Worm (Caenorhabditis elegans): Measurements from ENCODE around the gene add-2.

add-2 gene

DNA sequence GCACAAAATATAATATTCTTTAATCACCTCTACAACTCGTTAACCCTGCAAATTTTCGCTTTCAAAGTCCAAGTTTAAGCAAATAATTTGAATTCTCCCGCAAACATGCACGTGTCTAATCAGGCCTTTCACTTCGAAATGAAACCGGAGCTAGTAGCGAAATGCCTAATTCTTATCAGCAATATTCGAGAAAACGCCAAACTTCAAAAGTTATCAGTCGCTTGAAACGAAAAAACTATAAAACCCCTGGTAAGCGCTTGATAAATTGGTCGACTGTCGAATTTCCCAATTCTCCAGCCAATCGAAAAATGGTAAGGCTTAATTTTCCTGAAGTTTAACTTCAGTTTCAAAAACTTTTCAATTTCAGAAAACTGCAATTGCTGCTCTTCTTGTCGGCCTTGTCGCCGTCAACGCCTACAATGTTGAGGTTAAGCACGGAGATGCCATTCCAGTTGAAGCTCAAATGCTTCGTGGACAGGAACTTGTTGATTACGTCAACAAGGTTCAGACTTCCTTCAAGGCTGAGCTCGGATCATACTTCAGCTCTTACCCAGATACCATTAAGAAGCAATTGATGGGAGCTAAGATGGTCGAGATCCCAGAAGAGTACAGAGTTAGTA is 10.2 kb downstream of the add-2 start, which contains the start of gene cpr-9:
cpr-9 (plus strand) TSS at position 188 of the 620 bp plus-strand sequence.
- TF ChIP-seq aly-1 (tag; optimal IDR thresholded peaks at IDR 0.05): no peak
- no peak for TF ChIP-seq ceh-36 (tag; optimal IDR thresholded peaks at IDR 0.05)
- no peak for TF ChIP-seq tbx-37 (GFP tag; conservative IDR thresholded peaks at IDR 0.05)
- TF ChIP-seq hnd-1 (tag; optimal IDR thresholded peaks at IDR 0.05): no peak
- TF ChIP-seq ets-7 (tag; optimal IDR thresholded peaks at IDR 0.05): no peak
- no peak for TF ChIP-seq scrt-1 (GFP tag; IDR thresholded peaks at IDR 0.05)
- no peak for TF ChIP-seq pes-1 (GFP tag; IDR thresholded peaks at IDR 0.05)
- TF ChIP-seq B0310.2 (tag; optimal IDR thresholded peaks at IDR 0.05): no peak
- TF ChIP-seq tbx-11 (GFP tag; IDR thresholded peaks at IDR 0.05): no peak
- TF ChIP-seq sea-1 (GFP tag; conservative IDR thresholded peaks at IDR 0.05): no peak

DNA sequence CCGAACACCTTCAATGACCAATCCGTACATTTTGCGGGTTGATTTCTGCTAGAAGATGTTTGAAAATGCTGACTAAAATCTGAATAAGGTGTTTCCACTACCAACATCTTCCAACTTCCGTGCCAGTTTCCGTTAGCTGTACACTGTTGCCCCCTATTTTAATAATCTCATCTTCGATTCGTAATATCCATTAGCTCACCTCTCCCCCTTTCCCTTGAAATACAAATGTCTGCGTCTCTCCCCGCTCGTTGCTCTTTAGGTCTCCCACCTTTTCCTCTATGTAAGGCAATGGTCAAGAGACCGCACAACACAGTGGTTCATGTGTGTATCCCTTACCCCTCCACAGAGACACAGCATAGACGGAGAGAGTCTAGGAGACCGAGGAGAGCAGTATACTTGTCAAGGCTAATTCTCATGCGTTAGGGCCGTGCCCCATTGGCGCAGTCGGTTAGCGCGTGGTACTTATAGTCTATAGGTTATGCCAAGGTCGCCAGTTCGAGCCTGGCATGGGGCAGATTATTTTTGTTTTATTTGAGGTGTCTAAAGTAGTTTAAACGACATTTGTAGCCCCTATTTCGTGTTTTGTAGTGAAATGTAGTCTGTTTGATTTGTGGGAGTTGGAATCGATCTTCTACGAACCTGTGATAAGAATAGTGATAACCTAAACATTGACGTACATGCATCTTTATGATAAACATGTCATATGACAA is 11.3 kb downstream of the add-2 start, which contains the start of gene gcy-33:
gcy-33 (minus strand) TSS at position 51 of the 710 bp plus-strand sequence.
- TF ChIP-seq B0310.2 (tag; optimal IDR thresholded peaks at IDR 0.05): peak; percentile 96
- TF ChIP-seq ama-1 (optimal IDR thresholded peaks at IDR 0.05): no peak
- peak; percentile 98 for TF ChIP-seq aly-1 (tag; optimal IDR thresholded peaks at IDR 0.05)
- TF ChIP-seq sea-1 (GFP tag; conservative IDR thresholded peaks at IDR 0.05): peak; percentile 93
- peak; percentile 98 for TF ChIP-seq tbx-37 (GFP tag; conservative IDR thresholded peaks at IDR 0.05)
- peak; percentile 98 for TF ChIP-seq flt-1 (GFP tag; IDR thresholded peaks at IDR 0.05)
- peak; percentile 97 for TF ChIP-seq F13C5.2 (tag; optimal IDR thresholded peaks at IDR 0.05)
- peak; percentile 98 for TF ChIP-seq scrt-1 (GFP tag; IDR thresholded peaks at IDR 0.05)
- TF ChIP-seq hnd-1 (tag; optimal IDR thresholded peaks at IDR 0.05): peak; percentile 89
- peak; percentile 99 for TF ChIP-seq hmg-4 (GFP tag; optimal IDR thresholded peaks at IDR 0.05)
- TF ChIP-seq pes-1 (GFP tag; IDR thresholded peaks at IDR 0.05): peak; percentile 98
- peak; percentile 98 for TF ChIP-seq tbx-11 (GFP tag; IDR thresholded peaks at IDR 0.05)
- peak; percentile 93 for TF ChIP-seq ets-7 (tag; optimal IDR thresholded peaks at IDR 0.05)
- peak; percentile 93 for TF ChIP-seq tra-4 (tag; optimal IDR thresholded peaks at IDR 0.05)
- peak; percentile 94 for TF ChIP-seq ceh-13 (GFP tag; optimal IDR thresholded peaks at IDR 0.05)
- peak; percentile 97 for TF ChIP-seq ceh-36 (tag; optimal IDR thresholded peaks at IDR 0.05)
- TF ChIP-seq hmbx-1 (tag; optimal IDR thresholded peaks at IDR 0.05): peak; percentile 89

DNA sequence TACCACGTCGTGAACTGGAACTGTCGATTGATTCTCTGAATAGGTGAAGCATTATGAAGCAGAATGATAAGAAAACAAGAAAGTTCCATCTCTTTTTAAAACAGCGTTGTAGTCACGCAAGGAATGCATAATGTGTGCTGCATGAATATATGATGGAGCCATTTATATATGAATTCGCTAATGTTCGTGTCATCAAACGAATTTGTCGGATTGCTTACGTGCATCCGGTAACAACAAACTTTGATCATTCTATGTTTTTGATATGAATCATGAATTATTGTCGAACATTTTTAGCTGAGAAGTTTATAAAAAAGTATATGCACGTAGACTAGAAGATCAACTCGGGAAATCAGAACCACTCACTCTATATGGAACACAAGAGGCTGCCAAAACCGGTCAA is 15.8 kb downstream of the add-2 start:
- no peak for TF ChIP-seq tra-4 (tag; optimal IDR thresholded peaks at IDR 0.05)
- no peak for TF ChIP-seq B0310.2 (tag; optimal IDR thresholded peaks at IDR 0.05)

DNA sequence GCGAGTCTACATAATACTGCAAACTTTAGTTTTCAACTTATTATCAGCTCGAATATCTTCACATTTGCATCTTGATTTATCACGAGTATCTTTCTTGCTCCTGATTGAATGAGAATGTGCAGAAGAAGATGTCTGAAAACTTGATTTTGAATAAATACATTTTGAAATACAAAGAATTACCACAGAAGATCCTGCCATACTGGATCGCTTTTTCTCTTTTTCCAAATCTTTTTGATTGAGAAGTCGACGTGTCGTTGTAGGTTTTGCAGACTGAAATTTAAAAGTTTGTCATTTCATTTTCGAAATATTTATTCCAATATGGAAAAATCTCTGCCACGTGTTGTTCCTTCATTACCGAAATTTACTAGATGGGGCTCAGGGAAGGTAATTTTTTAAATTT is 17.3 kb downstream of the add-2 start, which contains the start of gene C52E4.12:
C52E4.12 (plus strand) TSS at position 301 of the 400 bp plus-strand sequence.
- TF ChIP-seq tra-4 (tag; optimal IDR thresholded peaks at IDR 0.05): no peak

DNA sequence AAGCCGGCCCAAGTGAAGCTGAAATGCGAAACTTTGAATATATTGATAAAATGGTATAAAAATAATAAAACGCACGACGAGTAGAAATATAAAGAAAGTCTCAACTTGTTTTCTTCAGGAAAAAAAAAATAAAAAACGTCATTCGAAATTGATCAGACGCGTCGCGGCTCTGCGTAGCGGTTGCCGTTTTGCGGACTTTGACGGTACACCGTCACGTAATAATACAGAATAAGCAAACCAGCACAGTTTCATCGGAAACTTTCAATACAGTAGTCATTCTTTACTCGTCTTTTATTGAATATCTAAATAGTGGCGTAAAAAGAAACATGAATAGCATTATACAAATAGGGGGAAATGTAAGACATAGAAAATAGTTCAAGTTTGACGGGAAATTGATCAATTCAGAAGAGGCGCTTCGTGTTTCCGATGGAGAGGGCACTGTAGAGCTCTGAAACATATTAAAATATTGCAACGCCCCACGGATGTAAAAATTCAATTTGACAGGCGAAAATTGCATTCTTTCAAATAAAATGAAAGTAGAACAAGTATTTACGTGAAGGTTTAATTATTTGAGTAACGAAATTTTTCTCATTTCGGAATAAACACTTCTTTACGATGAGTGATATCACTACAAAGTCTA is 19.4 kb downstream of the add-2 start, which contains the start of the genes cyl-1 and C52E4.7:
cyl-1 (minus strand) TSS at position 18 of the 640 bp plus-strand sequence.
C52E4.7 (plus strand) TSS at position 590 of the 640 bp plus-strand sequence.
- no peak for TF ChIP-seq pes-1 (GFP tag; IDR thresholded peaks at IDR 0.05)
- no peak for TF ChIP-seq hmbx-1 (tag; optimal IDR thresholded peaks at IDR 0.05)
- no peak for TF ChIP-seq tbx-11 (GFP tag; IDR thresholded peaks at IDR 0.05)
- TF ChIP-seq tra-4 (tag; optimal IDR thresholded peaks at IDR 0.05): no peak
- TF ChIP-seq ceh-13 (GFP tag; optimal IDR thresholded peaks at IDR 0.05): no peak
- no peak for TF ChIP-seq F13C5.2 (tag; optimal IDR thresholded peaks at IDR 0.05)
- TF ChIP-seq hmg-4 (GFP tag; optimal IDR thresholded peaks at IDR 0.05): no peak
- no peak for TF ChIP-seq hnd-1 (tag; optimal IDR thresholded peaks at IDR 0.05)
- TF ChIP-seq ama-1 (optimal IDR thresholded peaks at IDR 0.05): no peak

DNA sequence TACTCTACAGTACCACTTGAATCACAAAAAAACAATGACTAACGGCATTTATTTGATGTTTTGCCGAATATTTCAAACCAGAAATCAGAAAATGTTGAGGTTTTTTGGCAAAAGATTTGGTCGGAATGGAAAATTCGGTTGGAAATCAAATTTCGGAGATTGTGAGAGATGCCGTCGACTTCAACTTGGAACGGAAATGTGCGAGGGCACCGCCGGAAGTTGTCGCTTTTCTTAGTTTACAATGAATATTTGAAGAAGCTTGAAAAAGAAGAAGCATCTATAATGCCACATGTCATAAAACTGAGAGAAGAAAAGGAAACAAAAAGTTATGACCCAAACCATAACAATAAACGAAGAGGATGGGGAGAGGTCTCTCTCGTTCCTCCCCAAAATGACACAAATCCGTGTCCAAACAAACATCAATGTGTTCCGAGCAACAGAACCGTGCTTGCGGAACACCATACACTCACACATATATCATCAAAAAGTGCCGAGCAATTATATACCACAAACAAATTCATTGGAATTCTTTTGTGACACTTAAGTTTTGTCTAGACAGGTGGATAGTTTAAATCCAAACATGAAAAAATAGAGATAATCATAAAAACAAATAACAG is 22.6 kb downstream of the add-2 start:
- TF ChIP-seq ceh-13 (GFP tag; optimal IDR thresholded peaks at IDR 0.05) (no peak), hmbx-1 (tag; optimal IDR thresholded peaks at IDR 0.05) (no peak), scrt-1 (GFP tag; IDR thresholded peaks at IDR 0.05) (no peak), hmg-4 (GFP tag; optimal IDR thresholded peaks at IDR 0.05) (no peak), ama-1 (optimal IDR thresholded peaks at IDR 0.05) (no peak), ceh-36 (tag; optimal IDR thresholded peaks at IDR 0.05) (no peak), flt-1 (GFP tag; IDR thresholded peaks at IDR 0.05) (no peak), B0310.2 (tag; optimal IDR thresholded peaks at IDR 0.05) (no peak), tbx-37 (GFP tag; conservative IDR thresholded peaks at IDR 0.05) (no peak), aly-1 (tag; optimal IDR thresholded peaks at IDR 0.05) (no peak), tra-4 (tag; optimal IDR thresholded peaks at IDR 0.05) (no peak), ets-7 (tag; optimal IDR thresholded peaks at IDR 0.05) (no peak), sea-1 (GFP tag; conservative IDR thresholded peaks at IDR 0.05) (no peak), F13C5.2 (tag; optimal IDR thresholded peaks at IDR 0.05) (no peak), pes-1 (GFP tag; IDR thresholded peaks at IDR 0.05) (no peak), tbx-11 (GFP tag; IDR thresholded peaks at IDR 0.05) (no peak)

DNA sequence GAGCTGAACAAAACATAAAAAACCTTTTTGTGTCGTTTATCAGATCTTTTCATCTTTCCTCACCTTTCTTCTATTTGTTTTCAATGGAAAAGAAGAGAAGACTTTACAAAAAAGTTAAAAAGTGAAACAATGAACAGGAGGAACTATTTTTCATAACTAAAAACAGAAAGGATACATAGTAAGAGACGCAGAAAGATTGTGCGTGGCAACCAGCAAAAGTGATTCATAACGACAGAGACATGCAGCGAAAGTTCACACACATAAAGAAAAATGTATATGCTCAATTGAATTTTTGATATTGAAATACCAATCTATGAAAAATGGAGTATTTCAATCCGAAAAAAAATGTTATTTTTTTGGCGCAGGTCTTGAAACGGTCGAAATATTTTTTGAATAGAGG is 23.3 kb downstream of the add-2 start:
- TF ChIP-seq hnd-1 (tag; optimal IDR thresholded peaks at IDR 0.05) (no peak), ceh-13 (GFP tag; optimal IDR thresholded peaks at IDR 0.05) (no peak), sea-1 (GFP tag; conservative IDR thresholded peaks at IDR 0.05) (no peak), hmg-4 (GFP tag; optimal IDR thresholded peaks at IDR 0.05) (no peak), F13C5.2 (tag; optimal IDR thresholded peaks at IDR 0.05) (no peak), tra-4 (tag; optimal IDR thresholded peaks at IDR 0.05) (no peak), tbx-11 (GFP tag; IDR thresholded peaks at IDR 0.05) (no peak), flt-1 (GFP tag; IDR thresholded peaks at IDR 0.05) (no peak), ets-7 (tag; optimal IDR thresholded peaks at IDR 0.05) (no peak), tbx-37 (GFP tag; conservative IDR thresholded peaks at IDR 0.05) (no peak), hmbx-1 (tag; optimal IDR thresholded peaks at IDR 0.05) (no peak), B0310.2 (tag; optimal IDR thresholded peaks at IDR 0.05) (no peak), scrt-1 (GFP tag; IDR thresholded peaks at IDR 0.05) (no peak), pes-1 (GFP tag; IDR thresholded peaks at IDR 0.05) (no peak), ama-1 (optimal IDR thresholded peaks at IDR 0.05) (no peak), aly-1 (tag; optimal IDR thresholded peaks at IDR 0.05) (no peak), ceh-36 (tag; optimal IDR thresholded peaks at IDR 0.05) (no peak)
